Fruit fly (Drosophila melanogaster): ENCODE results near the gene CG32214.
"Not testable (repeated sequence)": the region's sequence is repeated elsewhere in the genome, so short reads cannot be mapped to it uniquely, and the experiment has no call there.

Gene CG32214

DNA sequence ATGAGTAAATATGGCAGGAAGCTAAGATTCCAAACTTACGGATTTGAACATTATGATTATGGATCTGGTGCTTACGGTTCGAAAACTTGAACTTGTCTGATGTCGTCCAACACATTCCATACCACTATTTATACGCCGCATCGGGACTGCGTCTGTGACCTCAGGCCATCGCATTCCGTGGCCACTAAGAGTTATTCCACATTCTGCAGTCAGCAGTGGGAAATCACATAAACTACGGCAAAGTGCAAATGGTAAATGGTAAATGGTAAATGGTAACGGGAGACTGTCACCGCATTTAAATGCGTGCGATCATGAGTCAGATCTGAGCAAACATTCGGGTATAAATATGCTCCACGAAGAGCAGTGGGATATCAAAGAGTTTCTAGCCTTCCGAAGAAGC lies at the start of gene CG32214, which contains the start of gene CG14096:
TSS of gene CG32214 (plus strand) at position 368 of the 400 bp plus-strand sequence.
TSS of gene CG14096 (minus strand) at position 101 of the 400 bp plus-strand sequence.
- TF ChIP-seq CG3032 (tag; optimal IDR thresholded peaks at IDR 0.05); vri (GFP tag; optimal IDR thresholded peaks at IDR 0.05); salr (GFP tag; optimal IDR thresholded peaks at IDR 0.05): not testable (repeated sequence)

DNA sequence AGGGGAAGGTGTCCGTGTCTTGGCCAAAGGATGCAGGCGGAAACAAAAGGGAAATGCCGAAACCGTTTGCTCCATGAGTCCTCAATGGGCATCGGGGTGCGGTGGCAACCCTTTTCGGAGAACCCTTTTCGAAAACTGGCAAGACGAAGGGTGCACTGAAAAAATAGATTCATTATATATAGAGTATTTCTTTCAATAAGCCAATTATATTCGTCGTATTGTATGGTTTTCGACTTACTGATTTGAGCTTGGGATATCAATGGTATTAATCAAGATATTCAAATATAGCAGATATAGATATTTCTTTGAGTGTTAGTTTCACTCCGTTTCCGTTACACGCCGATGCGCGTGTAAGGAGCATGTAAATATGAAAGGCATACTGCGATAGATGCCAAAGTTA lies 24.9 kb upstream of the CG32214 start:
- no peak for TF ChIP-seq CG8119 (GFP tag; IDR thresholded peaks at IDR 0.05)
- TF ChIP-seq Smox (GFP tag; optimal IDR thresholded peaks at IDR 0.05) = no peak
- peak; percentile 23 for TF ChIP-seq topi (GFP tag; optimal IDR thresholded peaks at IDR 0.05)
- TF ChIP-seq net (GFP tag; optimal IDR thresholded peaks at IDR 0.05) = no peak
- no peak for TF ChIP-seq Hr38 (GFP tag; optimal IDR thresholded peaks at IDR 0.05)
- TF ChIP-seq CG8319 (GFP tag; optimal IDR thresholded peaks at IDR 0.05) = no peak
- TF ChIP-seq CG6854 (GFP tag; optimal IDR thresholded peaks at IDR 0.05) = no peak
- no peak for TF ChIP-seq CG15336 (GFP tag; IDR thresholded peaks at IDR 0.05)
- no peak for TF ChIP-seq CG6808 (GFP tag; optimal IDR thresholded peaks at IDR 0.05)
- TF ChIP-seq pdm3 (GFP tag; optimal IDR thresholded peaks at IDR 0.05) = no peak
- TF ChIP-seq CG6792 (GFP tag; optimal IDR thresholded peaks at IDR 0.05) = peak; percentile 0
- TF ChIP-seq CG3032 (tag; optimal IDR thresholded peaks at IDR 0.05) = no peak
- no peak for TF ChIP-seq CG7368 (GFP tag; optimal IDR thresholded peaks at IDR 0.05)
- TF ChIP-seq Hr4 (GFP tag; optimal IDR thresholded peaks at IDR 0.05) = no peak
- TF ChIP-seq CG9139 (GFP tag; optimal IDR thresholded peaks at IDR 0.05) = no peak
- peak; percentile 72 for TF ChIP-seq Eip78C (GFP tag)
- no peak for TF ChIP-seq CG31627 (GFP tag; optimal IDR thresholded peaks at IDR 0.05)
- TF ChIP-seq Sox102F (GFP tag; optimal IDR thresholded peaks at IDR 0.05) = no peak
- no peak for TF ChIP-seq Sox15 (GFP tag; optimal IDR thresholded peaks at IDR 0.05)
- TF ChIP-seq vri (GFP tag; optimal IDR thresholded peaks at IDR 0.05) = no peak
- TF ChIP-seq fd59A (GFP tag; optimal IDR thresholded peaks at IDR 0.05) = no peak
- TF ChIP-seq OdsH (GFP tag; optimal IDR thresholded peaks at IDR 0.05) = peak; percentile 13
- TF ChIP-seq dac (GFP tag; optimal IDR thresholded peaks at IDR 0.05) = no peak
- TF ChIP-seq cyc (GFP tag; optimal IDR thresholded peaks at IDR 0.05) = no peak
- no peak for TF ChIP-seq CG6276 (GFP tag; optimal IDR thresholded peaks at IDR 0.05)
- peak; percentile 11 for TF ChIP-seq spab (GFP tag; optimal IDR thresholded peaks at IDR 0.05)
- TF ChIP-seq salr (GFP tag; optimal IDR thresholded peaks at IDR 0.05) = no peak
- TF ChIP-seq CG11762 (GFP tag; optimal IDR thresholded peaks at IDR 0.05; ENCODE audit: insufficient read depth) = no peak
- no peak for TF ChIP-seq Blimp-1 (GFP tag; optimal IDR thresholded peaks at IDR 0.05)
- peak; percentile 7 for TF ChIP-seq CG10631 (GFP tag; optimal IDR thresholded peaks at IDR 0.05)
- TF ChIP-seq esn (GFP tag; optimal IDR thresholded peaks at IDR 0.05) = no peak
- TF ChIP-seq lz (GFP tag; optimal IDR thresholded peaks at IDR 0.05) = peak; percentile 10
- peak; percentile 10 for TF ChIP-seq Eip75B (GFP tag; optimal IDR thresholded peaks at IDR 0.05)
- TF ChIP-seq Sox14 (GFP tag; optimal IDR thresholded peaks at IDR 0.05) = no peak
- peak; percentile 11 for TF ChIP-seq CG8632 (GFP tag; optimal IDR thresholded peaks at IDR 0.05)
- no peak for TF ChIP-seq eg (GFP tag; IDR thresholded peaks at IDR 0.05)
- TF ChIP-seq CG11294 (GFP tag; IDR thresholded peaks at IDR 0.05) = no peak
- no peak for TF ChIP-seq Lpt (GFP tag; optimal IDR thresholded peaks at IDR 0.05)
- peak; percentile 13 for TF ChIP-seq achi (GFP tag; optimal IDR thresholded peaks at IDR 0.05)
- TF ChIP-seq fkh (GFP tag; optimal IDR thresholded peaks at IDR 0.05) = no peak
- peak; percentile 61; the same call in 1 of the 3 replicates for TF ChIP-seq CG6163 (GFP tag; IDR thresholded peaks at IDR 0.05)
- peak; percentile 12 for TF ChIP-seq CG3919 (GFP tag; optimal IDR thresholded peaks at IDR 0.05)
- no peak for TF ChIP-seq CG1621 (tag; optimal IDR thresholded peaks at IDR 0.05)
- TF ChIP-seq Ets96B (tag; optimal IDR thresholded peaks at IDR 0.05) = peak; percentile 16
- no peak for TF ChIP-seq Met (GFP tag; optimal IDR thresholded peaks at IDR 0.05)
- TF ChIP-seq svp (GFP tag) = peak; percentile 65
- TF ChIP-seq CG34406 (GFP tag; optimal IDR thresholded peaks at IDR 0.05) = no peak
- TF ChIP-seq CG11902 (GFP tag; optimal IDR thresholded peaks at IDR 0.05) = no peak
- TF ChIP-seq CG32006 (GFP tag; optimal IDR thresholded peaks at IDR 0.05) = no peak
- no peak for TF ChIP-seq Ets21C (GFP tag; optimal IDR thresholded peaks at IDR 0.05)
